Worm (Caenorhabditis elegans) whole organism, L4 larva: ENCODE measurements around the gene ZC262.7.
A peak's percentile ranks its signal among the peaks of the same experiment; 100 is the strongest.

Experiments used
- F10B5.3 ChIP-seq: sonication (generic microtip); optimal IDR thresholded peaks from 2 replicates; lab custom pipeline; 2016; ENCODE audit warnings: mild to moderate bottlenecking, missing genetic modification characterization, missing compliant biosample characterization
- F37D6.2 ChIP-seq: sonication (generic microtip); optimal IDR thresholded peaks from 2 replicates; lab custom pipeline; 2016; ENCODE audit warnings: mild to moderate bottlenecking, missing genetic modification characterization, missing compliant biosample characterization
- T20F7.1 ChIP-seq: fragments of 200-800 bp; sonication (Bioruptor generic); optimal IDR thresholded peaks from 2 replicates; lab custom pipeline; 2018; ENCODE audit warnings: mild to moderate bottlenecking, missing genetic modification characterization, missing compliant biosample characterization
- Y105C5A.15 ChIP-seq: fragments of 200-800 bp; sonication (Bioruptor generic); IDR thresholded peaks from 2 replicates; pipeline ENCODE4 v1.3.6; 2022; ENCODE audit warnings: missing genetic modification characterization, missing compliant biosample characterization
- ZK337.2 ChIP-seq: fragments of 200-800 bp; sonication (Bioruptor generic); IDR thresholded peaks from 2 replicates; pipeline ENCODE4 v1.3.6; 2022; ENCODE audit warnings: missing genetic modification reagents, missing genetic modification characterization, missing compliant biosample characterization
- ZK546.5 ChIP-seq, 2 experiments: sonication (generic microtip); optimal IDR thresholded peaks; 2 replicates each; lab custom pipeline; 2017; ENCODE audit warnings: missing biosample characterization in 2 of 2, missing genetic modification characterization in 2 of 2
- aha-1 ChIP-seq: fragments of 150-350 bp; peaks from one replicate; lab custom pipeline; 2014; ENCODE audit warnings: missing biosample characterization, missing genetic modification characterization
- aly-2 ChIP-seq: sonication (generic microtip); optimal IDR thresholded peaks from 2 replicates; lab custom pipeline; 2018; ENCODE audit warnings: missing biosample characterization, missing genetic modification characterization
- ama-1 ChIP-seq: fragments of 150-350 bp; optimal IDR thresholded peaks from 2 replicates; lab custom pipeline; 2014; ENCODE audit warnings: inconsistent platforms, mixed read lengths
- attf-4 ChIP-seq: sonication (generic microtip); optimal IDR thresholded peaks from 3 replicates; lab custom pipeline; 2017; ENCODE audit warnings: missing biosample characterization, missing genetic modification characterization
- ceh-20 ChIP-seq: fragments of 200-800 bp; sonication (Bioruptor generic); IDR thresholded peaks from 2 replicates; pipeline ENCODE4 v1.3.6; 2022; ENCODE audit warnings: missing genetic modification reagents, missing genetic modification characterization, missing compliant biosample characterization
- ceh-82 ChIP-seq: sonication (generic microtip); optimal IDR thresholded peaks from 2 replicates; lab custom pipeline; 2017; ENCODE audit warnings: missing biosample characterization, missing genetic modification characterization
- ces-1 ChIP-seq: fragments of 150-350 bp; sonication (generic microtip); optimal IDR thresholded peaks from 4 replicates; lab custom pipeline; 2014; ENCODE audit warnings: missing biosample characterization, missing genetic modification reagents, missing genetic modification characterization
- cey-2 ChIP-seq: sonication (generic microtip); optimal IDR thresholded peaks from 3 replicates; lab custom pipeline; 2017; ENCODE audit warnings: missing genetic modification characterization, mild to moderate bottlenecking, missing compliant biosample characterization, antibody characterized with exemption, borderline replicate concordance; ENCODE audit not compliant: insufficient read depth
- daf-19 ChIP-seq: fragments of 200-800 bp; sonication (Bioruptor generic); conservative IDR thresholded peaks from 2 replicates; pipeline ENCODE4 v1.3.6; 2022; ENCODE audit warnings: missing genetic modification characterization, missing compliant biosample characterization
- dpl-1 ChIP-seq: fragments of 150-350 bp; optimal IDR thresholded peaks from 2 replicates; lab custom pipeline; 2014; ENCODE audit warnings: missing biosample characterization, missing genetic modification reagents, missing genetic modification characterization
- duxl-1 ChIP-seq: sonication (generic microtip); optimal IDR thresholded peaks from 2 replicates; lab custom pipeline; 2016; ENCODE audit warnings: mild to moderate bottlenecking, missing genetic modification characterization, moderate library complexity, missing compliant biosample characterization; ENCODE audit not compliant: poor library complexity
- egl-27 ChIP-seq: sonication (generic microtip); optimal IDR thresholded peaks from 3 replicates; lab custom pipeline; 2017; ENCODE audit warnings: missing biosample characterization, missing genetic modification reagents, missing genetic modification characterization
- fos-1 ChIP-seq: fragments of 150-350 bp; optimal IDR thresholded peaks from 2 replicates; lab custom pipeline; 2014; ENCODE audit warnings: missing biosample characterization, missing genetic modification characterization
- lin-1 ChIP-seq: fragments of 200-800 bp; sonication (Bioruptor generic); IDR thresholded peaks from 2 replicates; pipeline ENCODE4 v1.3.6; 2022; ENCODE audit warnings: missing genetic modification reagents, missing genetic modification characterization, missing compliant biosample characterization
- lin-13 ChIP-seq: fragments of 150-350 bp; optimal IDR thresholded peaks from 2 replicates; lab custom pipeline; 2014; ENCODE audit warnings: missing biosample characterization, missing genetic modification reagents, missing genetic modification characterization
- lin-38 ChIP-seq: fragments of 200-800 bp; sonication (Bioruptor generic); IDR thresholded peaks from 2 replicates; pipeline ENCODE4 v1.3.6; 2022; ENCODE audit warnings: missing genetic modification reagents, missing genetic modification characterization, missing compliant biosample characterization
- lir-3 ChIP-seq: sonication (generic microtip); optimal IDR thresholded peaks from 2 replicates; lab custom pipeline; 2016; ENCODE audit warnings: mild to moderate bottlenecking, missing genetic modification characterization, missing compliant biosample characterization
- madf-5 ChIP-seq, 2 experiments: fragments of 200-800 bp; sonication (Bioruptor generic); IDR thresholded peaks; 2 replicates each; pipeline ENCODE4 v1.3.6; 2022; ENCODE audit warnings: missing compliant biosample characterization in 2 of 2, missing genetic modification characterization in 2 of 2
- mes-2 ChIP-seq: sonication (generic microtip); optimal IDR thresholded peaks from 2 replicates; lab custom pipeline; 2016; ENCODE audit warnings: missing genotype, mild to moderate bottlenecking, missing genetic modification characterization, missing compliant biosample characterization; ENCODE audit not compliant: poor library complexity, severe bottlenecking
- mxl-3 ChIP-seq: fragments of 200-800 bp; sonication (Bioruptor generic); optimal IDR thresholded peaks from 2 replicates; lab custom pipeline; 2018; ENCODE audit warnings: mild to moderate bottlenecking, missing genetic modification characterization, missing compliant biosample characterization
- nhr-10 ChIP-seq: fragments of 150-350 bp; optimal IDR thresholded peaks from 2 replicates; lab custom pipeline; 2014; ENCODE audit warnings: missing biosample characterization, missing genetic modification characterization
- nhr-102 ChIP-seq: sonication (generic microtip); optimal IDR thresholded peaks from 2 replicates; lab custom pipeline; 2016; ENCODE audit warnings: mild to moderate bottlenecking, missing genetic modification characterization, moderate library complexity, missing compliant biosample characterization
- nhr-41 ChIP-seq: fragments of 200-800 bp; sonication (Bioruptor generic); IDR thresholded peaks from 2 replicates; pipeline ENCODE4 v1.3.6; 2022; ENCODE audit warnings: missing genetic modification reagents, missing genetic modification characterization, missing compliant biosample characterization
- nhr-42 ChIP-seq: fragments of 200-800 bp; sonication (Bioruptor generic); IDR thresholded peaks from 2 replicates; pipeline ENCODE4 v1.3.6; 2022; ENCODE audit warnings: missing genetic modification characterization, missing compliant biosample characterization
- php-3 ChIP-seq: fragments of 200-800 bp; sonication (Bioruptor generic); IDR thresholded peaks from 2 replicates; pipeline ENCODE4 v1.3.6; 2022; ENCODE audit warnings: missing genetic modification reagents, missing genetic modification characterization, missing compliant biosample characterization
- sdz-12 ChIP-seq: fragments of 200-800 bp; sonication (Bioruptor generic); optimal IDR thresholded peaks from 2 replicates; lab custom pipeline; 2018; ENCODE audit warnings: mild to moderate bottlenecking, missing genetic modification characterization, missing compliant biosample characterization
- snpc-1.2 ChIP-seq: fragments of 200-800 bp; sonication (Bioruptor generic); IDR thresholded peaks from 2 replicates; pipeline ENCODE4 v1.3.6; 2022; ENCODE audit warnings: missing genetic modification reagents, missing genetic modification characterization, missing compliant biosample characterization
- snpc-4 ChIP-seq: fragments of 150-350 bp; optimal IDR thresholded peaks from 2 replicates; lab custom pipeline; 2014; ENCODE audit warnings: missing biosample characterization, missing genetic modification characterization
- spr-3 ChIP-seq: fragments of 200-800 bp; sonication (Bioruptor generic); optimal IDR thresholded peaks from 2 replicates; lab custom pipeline; 2018; ENCODE audit warnings: mild to moderate bottlenecking, missing genetic modification characterization, missing compliant biosample characterization
- tag-97 ChIP-seq: fragments of 200-800 bp; sonication (Bioruptor generic); IDR thresholded peaks from 2 replicates; pipeline ENCODE4 v1.3.6; 2022; ENCODE audit warnings: missing genetic modification characterization, missing compliant biosample characterization
- tra-1 ChIP-seq: fragments of 200-800 bp; sonication (Bioruptor generic); IDR thresholded peaks from 2 replicates; pipeline ENCODE4 v1.3.6; 2022; ENCODE audit warnings: missing genetic modification reagents, missing genetic modification characterization, missing compliant biosample characterization
- unc-130 ChIP-seq: sonication (generic microtip); optimal IDR thresholded peaks from 2 replicates; lab custom pipeline; 2016; ENCODE audit warnings: missing genetic modification reagents, missing genetic modification characterization, missing compliant biosample characterization
- zag-1 ChIP-seq: fragments of 150-350 bp; optimal IDR thresholded peaks from 2 replicates; lab custom pipeline; 2014; ENCODE audit warnings: missing biosample characterization, missing genetic modification characterization
- zfp-2 ChIP-seq: sonication (generic microtip); optimal IDR thresholded peaks from 2 replicates; lab custom pipeline; 2016; ENCODE audit warnings: mild to moderate bottlenecking, missing genetic modification characterization, missing compliant biosample characterization
- zfp-3 ChIP-seq: fragments of 200-800 bp; sonication (Bioruptor generic); conservative IDR thresholded peaks from 2 replicates; pipeline ENCODE4 v1.3.6; 2022; ENCODE audit warnings: missing genetic modification reagents, missing genetic modification characterization, missing compliant biosample characterization
- ztf-11 ChIP-seq: fragments of 150-350 bp; optimal IDR thresholded peaks from 2 replicates; lab custom pipeline; 2014; ENCODE audit warnings: missing biosample characterization, missing genetic modification characterization
- ztf-7 ChIP-seq: fragments of 150-350 bp; optimal IDR thresholded peaks from 2 replicates; lab custom pipeline; 2014; ENCODE audit warnings: missing biosample characterization, missing genetic modification characterization

Gene ZC262.7

ce11 chrIII:8370188-8370587, 26.1 kb upstream of the ZC262.7 start:
- TF ChIP-seq nhr-41 (GFP tag; lab: Robert Waterston, UW), result no peak
- TF ChIP-seq duxl-1 (tag; lab: Kevin White, UChicago), result no peak
- TF ChIP-seq mes-2 (tag; lab: Kevin White, UChicago), result peak; percentile 24
- TF ChIP-seq dpl-1 (GFP tag; lab: Kevin White, UChicago), result peak; percentile 37
- no peak for TF ChIP-seq nhr-10 (tag; lab: Kevin White, UChicago)

- TF ChIP-seq cey-2 (tag; lab: Kevin White, UChicago) (no peak), zfp-3 (no peak), Y105C5A.15 (GFP tag; lab: Robert Waterston, UW) (no peak), snpc-4 (no peak), mes-2 (tag; lab: Kevin White, UChicago) (no peak), snpc-1.2 (GFP tag; lab: Robert Waterston, UW) (no peak), mxl-3 (GFP tag; lab: Kevin White, UChicago) (no peak), ZK337.2 (GFP tag; lab: Robert Waterston, UW) (no peak), unc-130 (GFP tag; lab: Kevin White, UChicago) (no peak)
Measured at ce11 chrIII:8369172-8369571, 25.0 kb upstream of the ZC262.7 start.

- TF ChIP-seq daf-19 (GFP tag; lab: Robert Waterston, UW), result no peak
- no peak for TF ChIP-seq lin-13 (GFP tag; lab: Kevin White, UChicago)
- TF ChIP-seq spr-3, result no peak
- TF ChIP-seq sdz-12 (GFP tag; lab: Kevin White, UChicago), result no peak
- TF ChIP-seq tra-1 (GFP tag; lab: Robert Waterston, UW), result no peak
- TF ChIP-seq zfp-2, result no peak
- TF ChIP-seq tag-97 (GFP tag; lab: Robert Waterston, UW), result no peak
- TF ChIP-seq egl-27 (tag; lab: Kevin White, UChicago), result no peak
- TF ChIP-seq ZK546.5 (tag; optimal IDR thresholded peaks at IDR 0.05; lab: Kevin White, UChicago), result no peak
- no peak for TF ChIP-seq snpc-1.2 (GFP tag; lab: Robert Waterston, UW)
- no peak for TF ChIP-seq ama-1 (lab: Kevin White, UChicago)
- no peak for TF ChIP-seq lir-3
- no peak for TF ChIP-seq F10B5.3 (tag; lab: Kevin White, UChicago)
- no peak for TF ChIP-seq F37D6.2 (tag; lab: Kevin White, UChicago)
- no peak for TF ChIP-seq fos-1 (tag; lab: Kevin White, UChicago)
- no peak for TF ChIP-seq ceh-20 (GFP tag; lab: Robert Waterston, UW)
Measured at ce11 chrIII:8368619-8369018, 24.5 kb upstream of the ZC262.7 start, which contains the start of gene R05D3.9. Gene R05D3.9 (minus strand): TSS chrIII:8368719.

- TF ChIP-seq dpl-1 (GFP tag; lab: Kevin White, UChicago) (peak; percentile 25), aha-1 (tag; lab: Kevin White, UChicago) (peak; percentile 83), attf-4 (tag; lab: Kevin White, UChicago) (no peak)
Measured at ce11 chrIII:8363253-8364061, 19.3 kb upstream of the ZC262.7 start, which contains the start of gene R05D3.3. Gene R05D3.3 (plus strand): TSS chrIII:8364011.

ce11 chrIII:8358213-8358672, 14.1 kb upstream of the ZC262.7 start, which contains the start of the genes R05D3.8 and rfp-1:
Gene R05D3.8 (minus strand): TSS chrIII:8358327.
Gene rfp-1 (plus strand): TSS chrIII:8358622.
- no peak for TF ChIP-seq F10B5.3 (tag; lab: Kevin White, UChicago)
- TF ChIP-seq ces-1 (GFP tag; lab: Kevin White, UChicago), result no peak
- TF ChIP-seq T20F7.1, result peak; percentile 73
- no peak for TF ChIP-seq aly-2 (tag; lab: Kevin White, UChicago)
- 0 out of 2 replicates have a peak, but pooled peaks have one; percentile 27 for TF ChIP-seq lin-1 (GFP tag; lab: Robert Waterston, UW)
- TF ChIP-seq daf-19 (GFP tag; lab: Robert Waterston, UW), result no peak
- TF ChIP-seq ZK546.5 (tag; optimal IDR thresholded peaks at IDR 0.05; lab: Kevin White, UChicago), result peak in 1 of 2 experiments; percentile 19
- no peak for TF ChIP-seq nhr-42 (GFP tag; lab: Robert Waterston, UW)
- TF ChIP-seq ceh-82 (tag; lab: Kevin White, UChicago), result no peak
- TF ChIP-seq nhr-41 (GFP tag; lab: Robert Waterston, UW), result no peak
- no peak for TF ChIP-seq nhr-102
- TF ChIP-seq madf-5 (GFP tag; IDR thresholded peaks at IDR 0.05; lab: Robert Waterston, UW), result no peak
- TF ChIP-seq ztf-7 (tag; lab: Kevin White, UChicago), result no peak
- TF ChIP-seq zag-1 (tag; lab: Kevin White, UChicago), result no peak
- TF ChIP-seq ztf-11, result no peak
- TF ChIP-seq lin-38 (GFP tag; lab: Robert Waterston, UW), result peak; percentile 65
- TF ChIP-seq php-3 (GFP tag; lab: Robert Waterston, UW), result no peak
